Worm (Caenorhabditis elegans): ENCODE data around the gene Y51H7C.8.

Gene Y51H7C.8

ce11 chrII:1401474-1401873 lies at the start of gene Y51H7C.8:
Y51H7C.8 (plus strand) TSS chrII:1401774.
- no peak for TF ChIP-seq unc-62 (GFP tag; optimal IDR thresholded peaks at IDR 0.05)

ce11 chrII:1355480-1355879 lies 46.1 kb upstream of the Y51H7C.8 start, which contains the start of gene C13A10.1:
C13A10.1 (minus strand) TSS chrII:1355649.
- TF ChIP-seq unc-62 (GFP tag; optimal IDR thresholded peaks at IDR 0.05): no peak

ce11 chrII:1357262-1357661 lies 44.3 kb upstream of the Y51H7C.8 start:
- no peak for TF ChIP-seq unc-62 (GFP tag; optimal IDR thresholded peaks at IDR 0.05)

- TF ChIP-seq unc-62 (GFP tag; optimal IDR thresholded peaks at IDR 0.05): no peak
These were observed 43.7 kb upstream of the Y51H7C.8 start, which contains the start of gene C13A10.2 for ce11 chrII:1357905-1358304. C13A10.2 (minus strand) TSS chrII:1358005.

ce11 chrII:1360257-1360656 lies 41.3 kb upstream of the Y51H7C.8 start:
- TF ChIP-seq unc-62 (GFP tag; optimal IDR thresholded peaks at IDR 0.05): no peak

ce11 chrII:1362423-1362822 lies 39.2 kb upstream of the Y51H7C.8 start:
- no peak for TF ChIP-seq unc-62 (GFP tag; optimal IDR thresholded peaks at IDR 0.05)

ce11 chrII:1365985-1366384 lies 35.6 kb upstream of the Y51H7C.8 start:
- no peak for TF ChIP-seq unc-62 (GFP tag; optimal IDR thresholded peaks at IDR 0.05)

ce11 chrII:1368756-1369155 lies 32.8 kb upstream of the Y51H7C.8 start:
- TF ChIP-seq unc-62 (GFP tag; optimal IDR thresholded peaks at IDR 0.05): no peak

ce11 chrII:1369322-1369721 lies 32.3 kb upstream of the Y51H7C.8 start:
- TF ChIP-seq unc-62 (GFP tag; optimal IDR thresholded peaks at IDR 0.05): no peak

ce11 chrII:1371533-1371932 lies 30.0 kb upstream of the Y51H7C.8 start:
- no peak for TF ChIP-seq unc-62 (GFP tag; optimal IDR thresholded peaks at IDR 0.05)

ce11 chrII:1372138-1372537 lies 29.4 kb upstream of the Y51H7C.8 start:
- no peak for TF ChIP-seq unc-62 (GFP tag; optimal IDR thresholded peaks at IDR 0.05)

- TF ChIP-seq unc-62 (GFP tag; optimal IDR thresholded peaks at IDR 0.05): no peak
These were observed 28.6 kb upstream of the Y51H7C.8 start for ce11 chrII:1372966-1373365.

- no peak for TF ChIP-seq unc-62 (GFP tag; optimal IDR thresholded peaks at IDR 0.05)
These were observed 27.1 kb upstream of the Y51H7C.8 start for ce11 chrII:1374486-1374885.

- no peak for TF ChIP-seq unc-62 (GFP tag; optimal IDR thresholded peaks at IDR 0.05)
These were observed 26.7 kb upstream of the Y51H7C.8 start, which contains the start of gene rog-1 for ce11 chrII:1374889-1375288. rog-1 (minus strand) TSS chrII:1374989.

ce11 chrII:1375627-1376026 lies 25.9 kb upstream of the Y51H7C.8 start:
- no peak for TF ChIP-seq unc-62 (GFP tag; optimal IDR thresholded peaks at IDR 0.05)

- TF ChIP-seq unc-62 (GFP tag; optimal IDR thresholded peaks at IDR 0.05): no peak
These were observed 24.8 kb upstream of the Y51H7C.8 start for ce11 chrII:1376795-1377194.

- TF ChIP-seq unc-62 (GFP tag; optimal IDR thresholded peaks at IDR 0.05): no peak
These were observed 23.3 kb upstream of the Y51H7C.8 start, which contains the start of gene F54D12.10 for ce11 chrII:1378259-1378658. F54D12.10 (minus strand) TSS chrII:1378359.

ce11 chrII:1381618-1382017 lies 20.0 kb upstream of the Y51H7C.8 start, which contains the start of gene F54D12.9:
F54D12.9 (minus strand) TSS chrII:1381718.
- TF ChIP-seq unc-62 (GFP tag; optimal IDR thresholded peaks at IDR 0.05): no peak

All from whole organism, dauer.